Fruit fly (Drosophila melanogaster): Measurements from ENCODE around the gene upd1.

DNA sequence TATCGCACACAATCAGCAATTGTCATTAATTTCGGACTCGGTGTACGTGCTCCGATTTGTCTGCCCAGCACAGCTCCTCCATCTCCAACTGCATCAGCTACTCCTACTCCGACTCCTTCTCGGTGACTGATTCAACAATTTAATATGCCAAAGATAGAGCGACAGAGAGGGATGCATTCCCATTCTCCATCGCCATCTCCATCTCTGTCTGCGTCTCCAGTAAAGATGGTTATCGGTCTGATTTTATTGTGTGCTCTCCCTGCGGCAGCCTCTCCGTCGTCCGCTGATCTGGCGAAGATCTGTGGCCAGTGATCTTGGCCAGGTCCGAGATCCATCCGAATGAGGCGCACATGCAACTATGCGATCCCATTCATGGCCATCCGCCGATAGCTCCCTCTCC is 23.9 kb downstream of the upd1 start:
- no peak for TF ChIP-seq psq (optimal IDR thresholded peaks at IDR 0.05)
- no peak for TF ChIP-seq h (optimal IDR thresholded peaks at IDR 0.05)
- no peak for TF ChIP-seq insv (optimal IDR thresholded peaks at IDR 0.05)
- no peak for TF ChIP-seq Sin3A (optimal IDR thresholded peaks at IDR 0.05)
- no peak for TF ChIP-seq Myc (optimal IDR thresholded peaks at IDR 0.05)
- TF ChIP-seq ttk (optimal IDR thresholded peaks at IDR 0.05), result no peak
